Fruit fly (Drosophila melanogaster) S2 (cell line): ENCODE measurements around the gene CG9389.

Experiments used
- CG8478 ChIP-seq: fragments of >200 bp; optimal IDR thresholded peaks from 2 replicates; lab custom pipeline; 2018
- CTCF ChIP-seq, 2 experiments: fragments of >200 bp; optimal IDR thresholded peaks; 2 replicates each; lab custom pipeline; 2018

DNA sequence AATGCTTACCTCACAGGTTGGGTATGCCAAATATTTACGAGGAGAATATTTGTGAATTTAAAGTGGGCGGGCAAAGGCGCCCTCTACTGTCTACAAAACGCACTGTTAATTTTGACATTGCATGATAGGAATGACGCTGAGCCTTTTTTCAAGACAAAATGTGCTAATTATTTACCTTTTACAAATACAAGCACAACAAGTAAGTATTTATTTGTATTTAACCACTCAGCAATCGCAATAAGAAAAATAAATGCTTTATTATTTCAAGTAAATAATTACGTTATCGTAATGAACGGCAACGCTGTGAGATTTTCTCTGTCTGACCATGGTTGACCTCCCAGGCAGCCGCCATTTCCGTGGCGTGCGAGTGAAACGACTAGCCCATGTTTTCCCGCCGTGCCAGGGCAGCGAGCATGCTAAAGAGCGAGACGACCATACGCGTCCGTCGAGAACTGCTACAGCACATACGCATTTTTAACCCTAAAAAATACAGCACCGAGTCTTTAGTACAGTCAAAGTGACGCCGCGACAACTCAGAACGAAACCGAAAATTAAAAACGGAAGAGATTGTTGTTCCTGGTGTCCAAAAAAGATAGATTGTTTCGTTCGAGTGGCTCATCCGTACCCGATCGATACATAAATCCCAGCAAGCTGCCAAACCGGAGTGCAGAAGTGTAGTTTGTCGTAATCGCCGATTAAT is 15.4 kb upstream of the CG9389 start, which contains the start of the genes CG12974 and pzg:
- TF ChIP-seq CG8478 (no peak), CTCF (optimal IDR thresholded peaks at IDR 0.05; lab: Kevin White, UChicago) (peak; percentile 88 to 90)
